Worm (Caenorhabditis elegans): ENCODE measurements around the gene Y53F4B.26.

DNA sequence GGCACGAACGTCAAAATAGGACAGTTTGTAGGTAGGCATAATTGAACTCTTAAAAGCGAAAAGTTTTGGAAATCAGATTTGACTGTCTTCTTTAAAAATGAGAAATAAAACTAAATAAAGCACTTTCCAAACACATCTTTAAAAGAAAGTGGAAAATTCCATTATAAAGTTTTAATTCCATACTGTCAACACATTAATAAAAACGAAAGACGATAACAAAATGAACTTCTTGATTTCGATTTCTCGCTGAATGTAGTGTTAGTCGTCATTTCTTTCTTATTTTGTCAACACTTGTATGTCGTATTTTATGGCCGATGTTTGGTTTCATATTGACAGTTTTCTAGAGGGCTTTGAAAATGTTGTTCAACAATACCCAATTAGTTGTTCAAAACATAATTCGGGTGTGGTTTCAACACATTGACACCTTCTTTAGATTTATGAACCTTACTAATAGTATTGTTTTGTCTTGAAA lies 29.1 kb upstream of the Y53F4B.26 start, which contains the start of gene gst-29:
- TF ChIP-seq ref-1 (GFP tag; conservative IDR thresholded peaks at IDR 0.05) (no peak), cog-1 (tag; optimal IDR thresholded peaks at IDR 0.05) (no peak), med-1 (GFP tag; optimal IDR thresholded peaks at IDR 0.05; ENCODE audit: insufficient read depth) (no peak), ztf-29 (GFP tag; IDR thresholded peaks at IDR 0.05) (no peak), klf-2 (GFP tag; conservative IDR thresholded peaks at IDR 0.05) (no peak), flt-1 (GFP tag; IDR thresholded peaks at IDR 0.05) (no peak), T22C8.4 (GFP tag; IDR thresholded peaks at IDR 0.05) (no peak), tab-1 (GFP tag; IDR thresholded peaks at IDR 0.05) (no peak), ztf-23 (GFP tag; IDR thresholded peaks at IDR 0.05) (no peak)

Measured in whole organism, midembryonic.